Worm (Caenorhabditis elegans) whole organism, mixed stage, embryonic: ENCODE measurements around the gene pcp-3.
A peak's percentile ranks its signal among the peaks of the same experiment; 100 is the strongest.

Experiments
- bed-3 ChIP-seq: fragments of 200-800 bp; sonication (Bioruptor generic); optimal IDR thresholded peaks from 3 replicates; lab custom pipeline; 2018; ENCODE audit warnings: mild to moderate bottlenecking, missing genetic modification characterization, moderate library complexity, missing compliant biosample characterization
- blmp-1 ChIP-seq: fragments of 150-350 bp; optimal IDR thresholded peaks from 2 replicates; lab custom pipeline; 2014; ENCODE audit warnings: missing biosample characterization, missing genetic modification characterization
- ceh-39 ChIP-seq: fragments of 150-350 bp; optimal IDR thresholded peaks from 2 replicates; lab custom pipeline; 2014; ENCODE audit warnings: missing biosample characterization, missing genetic modification characterization
- ceh-83 ChIP-seq: fragments of 200-800 bp; sonication (Bioruptor generic); optimal IDR thresholded peaks from 2 replicates; lab custom pipeline; 2018; ENCODE audit warnings: mild to moderate bottlenecking, missing genetic modification characterization, missing compliant biosample characterization
- ces-1 ChIP-seq: fragments of 150-350 bp; optimal IDR thresholded peaks from 2 replicates; lab custom pipeline; 2014; ENCODE audit warnings: missing biosample characterization, missing genetic modification reagents, missing genetic modification characterization
- cnd-1 ChIP-seq: fragments of 200-800 bp; sonication (Bioruptor generic); optimal IDR thresholded peaks from 2 replicates; lab custom pipeline; 2018; ENCODE audit warnings: mild to moderate bottlenecking, missing genetic modification characterization, missing compliant biosample characterization
- drap-1 ChIP-seq: fragments of 200-800 bp; sonication (Bioruptor generic); optimal IDR thresholded peaks from 3 replicates; lab custom pipeline; 2018; ENCODE audit warnings: mild to moderate bottlenecking, missing genetic modification characterization, missing compliant biosample characterization
- elt-3 ChIP-seq: fragments of 150-350 bp; optimal IDR thresholded peaks from 2 replicates; lab custom pipeline; 2014; ENCODE audit warnings: missing biosample characterization, missing genetic modification characterization
- flh-1 ChIP-seq: fragments of 200-800 bp; sonication (Bioruptor generic); optimal IDR thresholded peaks from 2 replicates; lab custom pipeline; 2018; ENCODE audit warnings: mild to moderate bottlenecking, missing genetic modification characterization, moderate library complexity, missing compliant biosample characterization
- ham-2 ChIP-seq: fragments of 200-800 bp; sonication (Bioruptor generic); optimal IDR thresholded peaks from 2 replicates; lab custom pipeline; 2018; ENCODE audit warnings: mild to moderate bottlenecking, missing genetic modification characterization, missing compliant biosample characterization
- hlh-1 ChIP-seq: fragments of 150-350 bp; optimal IDR thresholded peaks from 2 replicates; lab custom pipeline; 2014; ENCODE audit warnings: missing biosample characterization, missing genetic modification reagents, missing genetic modification characterization
- lin-13 ChIP-seq: fragments of 150-350 bp; optimal IDR thresholded peaks from 2 replicates; lab custom pipeline; 2014; ENCODE audit warnings: missing biosample characterization, missing genetic modification characterization
- lin-32 ChIP-seq: fragments of 200-800 bp; sonication (Bioruptor generic); optimal IDR thresholded peaks from 2 replicates; lab custom pipeline; 2018; ENCODE audit warnings: mild to moderate bottlenecking, missing genetic modification characterization, missing compliant biosample characterization
- lsy-2 ChIP-seq: fragments of 150-350 bp; optimal IDR thresholded peaks from 2 replicates; lab custom pipeline; 2014; ENCODE audit warnings: missing biosample characterization, missing genetic modification characterization
- mab-5 ChIP-seq: fragments of 150-350 bp; optimal IDR thresholded peaks from 2 replicates; lab custom pipeline; 2014; ENCODE audit warnings: missing biosample characterization, missing genetic modification characterization
- mep-1 ChIP-seq: fragments of 150-350 bp; optimal IDR thresholded peaks from 2 replicates; lab custom pipeline; 2017; ENCODE audit warnings: missing biosample characterization, missing genetic modification reagents, missing genetic modification characterization, inconsistent platforms
- mls-2 ChIP-seq: sonication (generic microtip); optimal IDR thresholded peaks from 2 replicates; lab custom pipeline; 2016; ENCODE audit warnings: mild to moderate bottlenecking, missing genetic modification characterization, moderate library complexity, missing compliant biosample characterization
- nhr-12 ChIP-seq: fragments of 150-350 bp; optimal IDR thresholded peaks from 2 replicates; lab custom pipeline; 2014; ENCODE audit warnings: missing biosample characterization, missing genetic modification characterization
- nhr-2 ChIP-seq: fragments of 150-350 bp; optimal IDR thresholded peaks from 2 replicates; lab custom pipeline; 2014; ENCODE audit warnings: missing biosample characterization, missing genetic modification characterization
- nhr-28 ChIP-seq: fragments of 150-350 bp; optimal IDR thresholded peaks from 2 replicates; lab custom pipeline; 2014; ENCODE audit warnings: missing biosample characterization, missing genetic modification characterization
- nhr-76 ChIP-seq: sonication (generic microtip); optimal IDR thresholded peaks from 2 replicates; lab custom pipeline; 2017; ENCODE audit warnings: missing biosample characterization, missing genetic modification characterization
- pha-4 ChIP-seq: fragments of 150-350 bp; optimal IDR thresholded peaks from 2 replicates; lab custom pipeline; 2018; ENCODE audit warnings: missing biosample characterization, missing genetic modification reagents, missing genetic modification characterization
- sem-2 ChIP-seq: fragments of 200-800 bp; sonication (Bioruptor generic); optimal IDR thresholded peaks from 2 replicates; lab custom pipeline; 2018; ENCODE audit warnings: mild to moderate bottlenecking, missing genetic modification characterization, missing compliant biosample characterization
- snpc-4 ChIP-seq: fragments of 150-350 bp; optimal IDR thresholded peaks from 2 replicates; lab custom pipeline; 2014; ENCODE audit warnings: missing biosample characterization, missing genetic modification characterization
- sptf-1 ChIP-seq: sonication (generic microtip); optimal IDR thresholded peaks from 2 replicates; lab custom pipeline; 2017; ENCODE audit warnings: mild to moderate bottlenecking, missing genetic modification characterization, moderate library complexity, missing compliant biosample characterization
- tbx-8 ChIP-seq: fragments of 200-800 bp; sonication (Bioruptor generic); optimal IDR thresholded peaks from 2 replicates; lab custom pipeline; 2018; ENCODE audit warnings: mild to moderate bottlenecking, missing genetic modification characterization, moderate library complexity, missing compliant biosample characterization
- unc-120 ChIP-seq: sonication (generic microtip); optimal IDR thresholded peaks from 2 replicates; lab custom pipeline; 2017; ENCODE audit warnings: missing genetic modification characterization, missing compliant biosample characterization; ENCODE audit not compliant: poor library complexity, severe bottlenecking
- unc-39 ChIP-seq: fragments of 150-350 bp; optimal IDR thresholded peaks from 2 replicates; lab custom pipeline; 2014; ENCODE audit warnings: missing biosample characterization, missing genetic modification characterization
- unc-62 ChIP-seq: fragments of 150-350 bp; optimal IDR thresholded peaks from 2 replicates; lab custom pipeline; 2014; ENCODE audit warnings: missing biosample characterization, missing genetic modification reagents, missing genetic modification characterization
- ztf-11 ChIP-seq: fragments of 150-350 bp; optimal IDR thresholded peaks from 2 replicates; lab custom pipeline; 2014; ENCODE audit warnings: missing biosample characterization, missing genetic modification characterization

The pcp-3 gene

DNA sequence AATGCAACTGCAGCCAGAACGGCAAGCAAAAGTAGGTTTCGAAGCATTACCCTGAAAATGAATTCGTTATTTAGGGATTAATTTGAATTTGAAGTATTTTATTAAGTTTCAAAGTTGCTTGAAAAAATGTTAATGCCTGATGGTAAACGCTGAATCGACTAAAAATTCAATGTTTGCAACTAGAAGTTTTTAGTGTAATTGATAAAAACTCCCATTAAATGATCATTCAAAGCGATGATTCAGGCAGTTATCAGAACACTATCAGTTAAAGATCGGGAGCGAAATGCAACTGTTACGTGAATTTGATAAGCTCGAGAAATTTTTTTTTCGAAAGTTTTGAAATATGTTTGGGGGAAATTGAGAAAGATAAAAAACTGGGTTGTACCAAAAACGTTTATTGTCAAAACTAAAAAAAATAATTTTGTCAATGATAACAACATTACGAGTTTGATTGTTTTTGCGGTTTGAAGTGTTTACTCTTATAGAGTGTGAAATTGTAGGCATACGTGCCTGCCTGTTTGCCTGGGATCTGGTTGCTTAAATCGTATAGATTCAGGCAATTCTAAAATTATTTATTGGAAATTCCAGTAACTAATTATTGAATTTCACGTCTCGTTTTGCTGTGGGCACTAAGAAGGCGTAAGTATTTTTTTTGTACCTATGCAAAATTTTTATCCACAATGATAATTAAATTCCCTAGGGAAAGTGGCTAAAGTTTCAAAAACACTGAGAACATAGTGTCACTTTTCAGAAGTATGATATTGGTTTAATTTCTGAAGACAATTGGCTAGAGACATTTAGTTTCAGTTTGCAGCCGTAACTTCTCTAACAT is at the start of gene pcp-3:
TSS of gene pcp-3 (minus strand) at position 51 of the 832 bp plus-strand sequence.
- TF ChIP-seq lsy-2 (tag; lab: Kevin White, UChicago): no peak

- TF ChIP-seq unc-62 (GFP tag; lab: Kevin White, UChicago) (no peak), snpc-4 (tag; lab: Kevin White, UChicago) (no peak), hlh-1 (tag; lab: Kevin White, UChicago) (no peak), unc-39 (tag; lab: Kevin White, UChicago) (no peak), nhr-12 (tag; lab: Kevin White, UChicago) (no peak), lin-13 (tag; lab: Kevin White, UChicago) (no peak), ztf-11 (tag; lab: Kevin White, UChicago) (no peak), mls-2 (no peak), mep-1 (tag; lab: Kevin White, UChicago) (no peak), lin-32 (GFP tag; lab: Kevin White, UChicago) (no peak), ceh-39 (tag; lab: Kevin White, UChicago) (no peak), ceh-83 (GFP tag; lab: Kevin White, UChicago) (no peak), unc-120 (tag; lab: Kevin White, UChicago) (no peak), cnd-1 (tag; lab: Kevin White, UChicago) (no peak), blmp-1 (tag; lab: Kevin White, UChicago) (no peak), ham-2 (GFP tag; lab: Kevin White, UChicago) (no peak), mab-5 (tag; lab: Kevin White, UChicago) (no peak)
- TF ChIP-seq, all 35 proteins: peak for 0
These were observed 41.1 kb upstream of the pcp-3 start, which contains the start of gene wnk-1 for ce11 chrIV:9199939-9200202. Gene wnk-1, plus strand, starts transcription at chrIV:9200103.

DNA sequence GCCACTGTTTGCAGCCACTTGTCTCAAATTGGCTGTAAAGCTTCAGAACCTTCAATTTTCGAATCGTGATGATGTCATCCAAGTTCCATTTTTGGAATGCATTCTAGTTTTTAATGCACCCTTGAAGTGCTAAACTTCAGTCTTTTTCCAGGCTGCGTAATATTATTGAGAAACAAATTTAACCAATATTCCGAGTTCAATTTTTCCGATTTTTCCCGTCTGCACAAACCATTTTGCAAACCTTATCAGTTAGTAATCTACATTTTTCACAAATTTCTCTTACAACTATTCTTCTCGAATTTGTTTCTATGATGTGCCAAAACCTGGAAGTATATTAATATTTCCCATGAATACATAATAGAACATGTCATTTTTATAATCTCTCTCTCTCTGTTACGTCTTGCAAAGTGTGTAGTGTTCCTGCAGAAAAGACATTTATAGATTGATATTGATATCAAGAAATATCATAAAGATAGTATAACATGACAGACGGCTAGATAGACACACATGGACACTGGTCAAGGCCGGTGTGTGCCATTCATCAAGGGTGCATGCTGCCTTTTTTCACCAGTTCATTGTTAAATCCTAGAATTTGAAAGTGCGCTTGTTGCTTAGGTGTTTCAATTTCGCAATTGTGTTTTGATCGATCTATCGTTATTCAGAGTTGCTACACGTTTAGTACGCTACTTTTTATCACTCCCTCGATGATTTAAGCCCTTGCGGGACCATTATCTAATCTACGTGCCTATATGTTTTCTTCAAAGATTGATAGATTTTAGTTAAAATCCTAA is 40.5 kb upstream of the pcp-3 start:
- TF ChIP-seq sem-2 (GFP tag; lab: Kevin White, UChicago) (no peak), hlh-1 (tag; lab: Kevin White, UChicago) (no peak), unc-120 (tag; lab: Kevin White, UChicago) (no peak), nhr-2 (tag; lab: Kevin White, UChicago) (no peak), ceh-39 (tag; lab: Kevin White, UChicago) (no peak), tbx-8 (GFP tag; lab: Kevin White, UChicago) (no peak), flh-1 (GFP tag; lab: Kevin White, UChicago) (no peak), elt-3 (tag; lab: Kevin White, UChicago) (no peak), bed-3 (GFP tag; lab: Kevin White, UChicago) (no peak), ceh-83 (GFP tag; lab: Kevin White, UChicago) (no peak), cnd-1 (tag; lab: Kevin White, UChicago) (no peak)

- TF ChIP-seq elt-3 (tag; lab: Kevin White, UChicago) (peak; percentile 43), cnd-1 (tag; lab: Kevin White, UChicago) (no peak)
These were observed 39.3 kb upstream of the pcp-3 start for ce11 chrIV:9198136-9198535.

DNA sequence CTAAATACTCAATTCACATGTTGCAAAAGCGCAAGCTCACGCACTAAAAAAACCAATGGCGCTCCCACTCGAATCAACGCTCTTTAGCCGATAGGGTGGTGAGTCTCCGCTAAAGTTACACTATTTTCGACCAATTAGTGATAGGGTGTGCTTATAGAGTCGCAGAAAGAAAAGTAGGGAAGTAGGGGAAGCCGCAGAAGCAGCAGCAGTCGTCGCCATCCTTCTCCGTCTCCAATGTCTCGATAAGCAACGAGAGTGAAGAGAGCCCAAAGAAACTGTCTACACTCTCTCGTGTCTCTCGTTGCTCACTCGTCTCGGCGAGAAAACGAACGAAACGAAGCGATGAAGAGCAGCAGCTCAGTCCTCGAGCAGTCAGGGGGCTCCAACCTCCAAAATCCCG is 37.9 kb upstream of the pcp-3 start:
- TF ChIP-seq cnd-1 (tag; lab: Kevin White, UChicago): no peak
- no peak for TF ChIP-seq drap-1 (GFP tag; lab: Kevin White, UChicago)
- TF ChIP-seq pha-4 (tag; lab: Kevin White, UChicago): peak; percentile 64
- TF ChIP-seq nhr-76 (tag; lab: Kevin White, UChicago): no peak
- peak; percentile 32 for TF ChIP-seq mls-2
- no peak for TF ChIP-seq nhr-2 (tag; lab: Kevin White, UChicago)
- TF ChIP-seq hlh-1 (tag; lab: Kevin White, UChicago): peak; percentile 58
- TF ChIP-seq sptf-1 (tag; lab: Kevin White, UChicago): peak; percentile 42
- TF ChIP-seq ces-1 (GFP tag; lab: Kevin White, UChicago): peak; percentile 79
- TF ChIP-seq unc-120 (tag; lab: Kevin White, UChicago): peak; percentile 96
- no peak for TF ChIP-seq unc-39 (tag; lab: Kevin White, UChicago)
- peak; percentile 23 for TF ChIP-seq unc-62 (GFP tag; lab: Kevin White, UChicago)
- peak; percentile 45 for TF ChIP-seq ham-2 (GFP tag; lab: Kevin White, UChicago)
- TF ChIP-seq nhr-28 (tag; lab: Kevin White, UChicago): no peak
- TF ChIP-seq mep-1 (tag; lab: Kevin White, UChicago): peak; percentile 33
